Fruit fly (Drosophila melanogaster) whole organism, prepupa: Measurements from ENCODE around the gene strat.

Experiments used
- CG16779 ChIP-seq: fragments of 200-800 bp; sonication (Bioruptor generic); optimal IDR thresholded peaks from 3 replicates; lab custom pipeline; 2017; ENCODE audit warnings: missing biosample characterization, mild to moderate bottlenecking, missing genetic modification characterization
- Gug ChIP-seq: fragments of 200-800 bp; sonication (Bioruptor generic); IDR thresholded peaks from 2 replicates; pipeline ENCODE4 v1.3.6; 2022; ENCODE audit warnings: missing biosample characterization, missing genetic modification characterization
- vri ChIP-seq: fragments of 200-800 bp; sonication (Bioruptor generic); optimal IDR thresholded peaks from 3 replicates; lab custom pipeline; 2016; ENCODE audit warnings: missing biosample characterization, mild to moderate bottlenecking, missing genetic modification characterization

DNA sequence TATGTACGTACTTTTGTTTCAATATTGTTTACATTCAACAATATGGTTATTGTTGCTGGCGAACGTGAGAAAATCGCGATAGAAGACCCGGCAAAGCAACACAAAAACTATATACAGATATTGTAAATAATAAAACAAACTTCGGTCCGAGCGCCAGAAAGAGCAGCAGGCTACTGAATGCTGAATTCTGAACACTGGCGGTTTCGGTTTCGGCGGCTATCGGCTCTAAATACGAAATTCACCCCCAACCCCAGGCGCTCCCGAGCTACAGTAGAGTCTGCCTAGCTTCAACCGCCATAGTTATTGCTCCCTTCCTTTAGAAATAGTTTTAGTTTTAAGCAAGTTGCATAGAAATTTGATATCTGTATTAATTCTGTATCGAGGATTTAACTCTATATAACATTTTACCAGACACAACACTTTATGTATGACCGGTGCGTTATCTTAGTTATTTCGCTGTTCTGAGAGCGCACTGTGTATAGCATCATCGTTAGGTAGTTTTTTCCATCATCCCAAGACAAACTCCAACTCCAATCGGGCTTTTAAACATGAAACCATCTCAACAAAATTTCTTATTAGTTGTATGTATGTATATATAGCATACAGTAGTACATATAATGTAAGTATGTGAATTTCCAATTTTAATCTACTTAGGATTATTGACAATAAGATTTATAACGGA lies 42.3 kb downstream of the strat start, which contains the start of gene CG7627:
- TF ChIP-seq Gug (GFP tag; lab: Robert Waterston, UW) (peak; percentile 55), CG16779 (tag; lab: Kevin White, UChicago) (peak; percentile 7), vri (peak; percentile 77)
